Fruit fly (Drosophila melanogaster) whole organism, prepupa: ENCODE measurements around the gene Cad87A.

ENCODE experiments used
- CG10631 ChIP-seq: fragments of 200-800 bp; sonication (Bioruptor generic); optimal IDR thresholded peaks from 2 replicates; lab custom pipeline; 2016; ENCODE audit warnings: missing biosample characterization, missing genetic modification characterization
- CG11294 ChIP-seq: fragments of 200-800 bp; sonication (Bioruptor generic); IDR thresholded peaks from 2 replicates; pipeline ENCODE4 v1.3.6; 2022; ENCODE audit warnings: missing biosample characterization, missing genetic modification characterization
- CG1621 ChIP-seq: fragments of 200-800 bp; sonication (Bioruptor generic); optimal IDR thresholded peaks from 3 replicates; lab custom pipeline; 2018; ENCODE audit warnings: missing biosample characterization, mild to moderate bottlenecking, missing genetic modification characterization
- CG16779 ChIP-seq: fragments of 200-800 bp; sonication (Bioruptor generic); optimal IDR thresholded peaks from 3 replicates; lab custom pipeline; 2017; ENCODE audit warnings: missing biosample characterization, mild to moderate bottlenecking, missing genetic modification characterization
- CG32006 ChIP-seq: fragments of 200-800 bp; sonication (Bioruptor generic); optimal IDR thresholded peaks from 3 replicates; lab custom pipeline; 2017; ENCODE audit warnings: missing biosample characterization, mild to moderate bottlenecking, missing genetic modification characterization
- CG34406 ChIP-seq: fragments of 200-800 bp; sonication (Bioruptor generic); optimal IDR thresholded peaks from 3 replicates; lab custom pipeline; 2016; ENCODE audit warnings: missing biosample characterization, missing genetic modification characterization
- CG3919 ChIP-seq: fragments of 200-800 bp; sonication (Bioruptor generic); optimal IDR thresholded peaks from 3 replicates; lab custom pipeline; 2016; ENCODE audit warnings: missing biosample characterization, missing genetic modification characterization
- CG4318 ChIP-seq: fragments of 200-800 bp; sonication (Bioruptor generic); optimal IDR thresholded peaks from 3 replicates; lab custom pipeline; 2017; ENCODE audit warnings: missing biosample characterization, mild to moderate bottlenecking, missing genetic modification characterization
- CG6276 ChIP-seq: fragments of 200-800 bp; sonication (Bioruptor generic); optimal IDR thresholded peaks from 2 replicates; lab custom pipeline; 2017; ENCODE audit warnings: missing biosample characterization, mild to moderate bottlenecking, missing genetic modification characterization
- CG6792 ChIP-seq: fragments of 200-800 bp; sonication (Bioruptor generic); optimal IDR thresholded peaks from 3 replicates; lab custom pipeline; 2016; ENCODE audit warnings: missing biosample characterization, missing genetic modification characterization
- CG6854 ChIP-seq: fragments of 200-800 bp; sonication (Bioruptor generic); optimal IDR thresholded peaks from 2 replicates; lab custom pipeline; 2017; ENCODE audit warnings: missing biosample characterization, mild to moderate bottlenecking, missing genetic modification characterization
- CG8319 ChIP-seq: fragments of 200-800 bp; sonication (Bioruptor generic); optimal IDR thresholded peaks from 3 replicates; lab custom pipeline; 2016; ENCODE audit warnings: missing biosample characterization, missing genetic modification characterization
- CG8632 ChIP-seq: fragments of 200-800 bp; sonication (Bioruptor generic); optimal IDR thresholded peaks from 3 replicates; lab custom pipeline; 2016; ENCODE audit warnings: missing biosample characterization, missing genetic modification characterization
- Eip78C ChIP-seq: fragments of 200-800 bp; sonication (Bioruptor generic); peaks from one replicate; lab custom pipeline; 2016; ENCODE audit warnings: missing biosample characterization, missing genetic modification characterization
- Eip93F ChIP-seq: fragments of 200-800 bp; sonication (Bioruptor generic); optimal IDR thresholded peaks from 2 replicates; lab custom pipeline; 2016; ENCODE audit warnings: missing biosample characterization, mild to moderate bottlenecking, missing genetic modification characterization
- Gug ChIP-seq: fragments of 200-800 bp; sonication (Bioruptor generic); IDR thresholded peaks from 2 replicates; pipeline ENCODE4 v1.3.6; 2022; ENCODE audit warnings: missing biosample characterization, missing genetic modification characterization
- Hr38 ChIP-seq: sonication (Bioruptor generic); optimal IDR thresholded peaks from 2 replicates; lab custom pipeline; 2016; ENCODE audit warnings: missing biosample characterization, missing genetic modification characterization
- Hr39 ChIP-seq: fragments of 200-800 bp; sonication (Bioruptor generic); optimal IDR thresholded peaks from 2 replicates; lab custom pipeline; 2016; ENCODE audit warnings: missing biosample characterization, missing genetic modification characterization
- Hr4 ChIP-seq: fragments of 200-800 bp; sonication (Bioruptor generic); optimal IDR thresholded peaks from 3 replicates; lab custom pipeline; 2016; ENCODE audit warnings: missing biosample characterization, missing genetic modification characterization
- Lpt ChIP-seq: fragments of 200-800 bp; sonication (Bioruptor generic); optimal IDR thresholded peaks from 3 replicates; lab custom pipeline; 2016; ENCODE audit warnings: missing biosample characterization, missing genetic modification characterization
- OdsH ChIP-seq: fragments of 200-800 bp; sonication (Bioruptor generic); optimal IDR thresholded peaks from 3 replicates; lab custom pipeline; 2016; ENCODE audit warnings: missing biosample characterization, missing genetic modification characterization
- Smox ChIP-seq: fragments of 200-800 bp; sonication (Bioruptor generic); optimal IDR thresholded peaks from 3 replicates; lab custom pipeline; 2016; ENCODE audit warnings: missing biosample characterization, missing genetic modification characterization
- Sox102F ChIP-seq: fragments of 200-800 bp; sonication (Bioruptor generic); optimal IDR thresholded peaks from 2 replicates; lab custom pipeline; 2016; ENCODE audit warnings: missing biosample characterization, mild to moderate bottlenecking, missing genetic modification characterization
- Sox15 ChIP-seq: fragments of 200-800 bp; sonication (Bioruptor generic); optimal IDR thresholded peaks from 3 replicates; lab custom pipeline; 2016; ENCODE audit warnings: missing biosample characterization, missing genetic modification characterization
- achi ChIP-seq: fragments of 200-800 bp; sonication (Bioruptor generic); optimal IDR thresholded peaks from 3 replicates; lab custom pipeline; 2016; ENCODE audit warnings: missing biosample characterization, missing genetic modification characterization
- acj6 ChIP-seq: fragments of 200-800 bp; sonication (Bioruptor generic); optimal IDR thresholded peaks from 3 replicates; lab custom pipeline; 2016; ENCODE audit warnings: missing biosample characterization, missing genetic modification characterization
- dac ChIP-seq: fragments of 200-800 bp; sonication (Bioruptor generic); optimal IDR thresholded peaks from 2 replicates; lab custom pipeline; 2017; ENCODE audit warnings: missing biosample characterization, mild to moderate bottlenecking, missing genetic modification characterization
- eg ChIP-seq: fragments of 200-800 bp; sonication (Bioruptor generic); IDR thresholded peaks from 3 replicates; pipeline ENCODE4 v1.3.6; 2022; ENCODE audit warnings: missing biosample characterization, missing genetic modification characterization
- fd85E ChIP-seq: fragments of 200-800 bp; sonication (Bioruptor generic); optimal IDR thresholded peaks from 3 replicates; lab custom pipeline; 2016; ENCODE audit warnings: missing biosample characterization, missing genetic modification characterization
- fkh ChIP-seq: fragments of 200-800 bp; sonication (Bioruptor generic); optimal IDR thresholded peaks from 3 replicates; lab custom pipeline; 2017; ENCODE audit warnings: missing biosample characterization, mild to moderate bottlenecking, missing genetic modification characterization, moderate library complexity
- net ChIP-seq: fragments of 200-800 bp; sonication (Bioruptor generic); optimal IDR thresholded peaks from 3 replicates; lab custom pipeline; 2016; ENCODE audit warnings: missing biosample characterization, missing genetic modification characterization
- salr ChIP-seq, 2 experiments: fragments of 200-800 bp; sonication (Bioruptor generic); optimal IDR thresholded peaks; 3 replicates each; lab custom pipeline; 2016 to 2018; ENCODE audit warnings: missing biosample characterization in 2 of 2, missing genetic modification characterization in 2 of 2, mild to moderate bottlenecking in 1 of 2
- spab ChIP-seq: fragments of 200-800 bp; sonication (Bioruptor generic); optimal IDR thresholded peaks from 2 replicates; lab custom pipeline; 2017; ENCODE audit warnings: missing biosample characterization, mild to moderate bottlenecking, missing genetic modification characterization, missing genetic modification reagents
- ss ChIP-seq, 2 experiments: fragments of 200-800 bp; sonication (Bioruptor generic); optimal IDR thresholded peaks; 2 replicates in 1 of 2; 3 replicates in 1 of 2; lab custom pipeline; 2017 to 2018; ENCODE audit warnings: mild to moderate bottlenecking in 2 of 2, missing biosample characterization in 2 of 2, missing genetic modification characterization in 2 of 2, moderate library complexity in 1 of 2
- topi ChIP-seq: fragments of 200-800 bp; sonication (Bioruptor generic); optimal IDR thresholded peaks from 3 replicates; lab custom pipeline; 2016; ENCODE audit warnings: missing biosample characterization, missing genetic modification characterization
- vri ChIP-seq: fragments of 200-800 bp; sonication (Bioruptor generic); optimal IDR thresholded peaks from 3 replicates; lab custom pipeline; 2016; ENCODE audit warnings: missing biosample characterization, mild to moderate bottlenecking, missing genetic modification characterization

Cad87A gene

dm6 chr3R:11887114-11888037 is 61.6 kb downstream of the Cad87A start, which contains the start of gene mthl5 (continued):
- TF ChIP-seq CG8319 (GFP tag; lab: Kevin White, UChicago): peak; percentile 89
- TF ChIP-seq dac (GFP tag; lab: Kevin White, UChicago): peak; percentile 83
- peak; percentile 77 for TF ChIP-seq CG11294 (GFP tag; lab: Robert Waterston, UW)
- TF ChIP-seq Hr38: no peak
- TF ChIP-seq CG8632 (GFP tag; lab: Kevin White, UChicago): peak; percentile 94
- peak; percentile 94 for TF ChIP-seq CG3919
- TF ChIP-seq Lpt (GFP tag; lab: Kevin White, UChicago): peak; percentile 90
- peak; percentile 82 to 83 for TF ChIP-seq ss (GFP tag; optimal IDR thresholded peaks at IDR 0.05; lab: Kevin White, UChicago)
- peak; percentile 94 for TF ChIP-seq spab
- TF ChIP-seq net (GFP tag; lab: Kevin White, UChicago): peak; percentile 91
- TF ChIP-seq CG16779 (tag; lab: Kevin White, UChicago): peak; percentile 90
- peak; percentile 96 for TF ChIP-seq topi (GFP tag; lab: Kevin White, UChicago)
- no peak for TF ChIP-seq fkh (GFP tag; lab: Kevin White, UChicago)
- TF ChIP-seq Gug (GFP tag; lab: Robert Waterston, UW): peak; percentile 81
- peak; percentile 96 for TF ChIP-seq Sox15 (GFP tag; lab: Kevin White, UChicago)
- TF ChIP-seq vri (GFP tag; lab: Kevin White, UChicago): peak; percentile 90
- peak; percentile 88 for TF ChIP-seq CG6276 (GFP tag; lab: Kevin White, UChicago)
- TF ChIP-seq CG1621: peak; percentile 90
- TF ChIP-seq CG34406 (GFP tag; lab: Kevin White, UChicago): peak; percentile 95
- TF ChIP-seq Eip93F: peak; percentile 24
- peak; percentile 97 for TF ChIP-seq CG32006 (GFP tag; lab: Kevin White, UChicago)
- peak; percentile 80 for TF ChIP-seq CG6854
- TF ChIP-seq Sox102F (GFP tag; lab: Kevin White, UChicago): peak; percentile 93
- peak; percentile 97 for TF ChIP-seq Hr39
- peak; percentile 89 for TF ChIP-seq CG4318 (GFP tag; lab: Kevin White, UChicago)
- TF ChIP-seq acj6 (GFP tag; lab: Kevin White, UChicago): peak; percentile 95
- peak; percentile 95 for TF ChIP-seq Hr4 (GFP tag; lab: Kevin White, UChicago)

dm6 chr3R:11883129-11883528 is 65.8 kb downstream of the Cad87A start:
- TF ChIP-seq salr (GFP tag; optimal IDR thresholded peaks at IDR 0.05; lab: Kevin White, UChicago) (no peak), eg (GFP tag; lab: Robert Waterston, UW) (no peak), CG1621 (no peak), CG32006 (GFP tag; lab: Kevin White, UChicago) (no peak), dac (GFP tag; lab: Kevin White, UChicago) (no peak), CG4318 (GFP tag; lab: Kevin White, UChicago) (no peak), Gug (GFP tag; lab: Robert Waterston, UW) (no peak), fd85E (GFP tag; lab: Kevin White, UChicago) (no peak), Eip78C (no peak), achi (GFP tag; lab: Kevin White, UChicago) (no peak), fkh (GFP tag; lab: Kevin White, UChicago) (no peak), CG6792 (GFP tag; lab: Kevin White, UChicago) (no peak), spab (no peak), Smox (GFP tag; lab: Kevin White, UChicago) (no peak), topi (GFP tag; lab: Kevin White, UChicago) (no peak), OdsH (GFP tag; lab: Kevin White, UChicago) (no peak), net (GFP tag; lab: Kevin White, UChicago) (no peak), CG11294 (GFP tag; lab: Robert Waterston, UW) (no peak), CG10631 (GFP tag; lab: Kevin White, UChicago) (no peak)
- TF ChIP-seq, all 60 proteins: peak for 0
